Fruit fly (Drosophila melanogaster) whole organism, prepupa: ENCODE data around the gene Ugt37D1.

ENCODE experiments used
- Blimp-1 ChIP-seq: fragments of 200-800 bp; sonication (Bioruptor generic); optimal IDR thresholded peaks from 3 replicates; lab custom pipeline; 2017; ENCODE audit warnings: missing biosample characterization, missing genetic modification characterization, mild to moderate bottlenecking, moderate library complexity, missing genetic modification reagents
- CG10631 ChIP-seq: fragments of 200-800 bp; sonication (Bioruptor generic); optimal IDR thresholded peaks from 2 replicates; lab custom pipeline; 2016; ENCODE audit warnings: missing biosample characterization, missing genetic modification characterization
- CG10669 ChIP-seq: fragments of 200-800 bp; sonication (Bioruptor generic); optimal IDR thresholded peaks from 3 replicates; lab custom pipeline; 2018; ENCODE audit warnings: missing biosample characterization, mild to moderate bottlenecking, missing genetic modification characterization, moderate library complexity
- CG11294 ChIP-seq: fragments of 200-800 bp; sonication (Bioruptor generic); IDR thresholded peaks from 2 replicates; pipeline ENCODE4 v1.3.6; 2022; ENCODE audit warnings: missing biosample characterization, missing genetic modification characterization
- CG11902 ChIP-seq: fragments of 200-800 bp; sonication (Bioruptor generic); optimal IDR thresholded peaks from 3 replicates; lab custom pipeline; 2016; ENCODE audit warnings: missing biosample characterization, missing genetic modification characterization
- CG15336 ChIP-seq: fragments of 200-800 bp; sonication (Bioruptor generic); IDR thresholded peaks from 2 replicates; pipeline ENCODE4 v1.3.6; 2022; ENCODE audit warnings: missing biosample characterization, missing genetic modification characterization
- CG1621 ChIP-seq: fragments of 200-800 bp; sonication (Bioruptor generic); optimal IDR thresholded peaks from 3 replicates; lab custom pipeline; 2018; ENCODE audit warnings: missing biosample characterization, mild to moderate bottlenecking, missing genetic modification characterization
- CG16779 ChIP-seq: fragments of 200-800 bp; sonication (Bioruptor generic); optimal IDR thresholded peaks from 3 replicates; lab custom pipeline; 2017; ENCODE audit warnings: missing biosample characterization, mild to moderate bottlenecking, missing genetic modification characterization
- CG3032 ChIP-seq: fragments of 200-800 bp; optimal IDR thresholded peaks from 2 replicates; lab custom pipeline; 2019; ENCODE audit warnings: missing biosample characterization, mild to moderate bottlenecking, missing genetic modification characterization, moderate library complexity
- CG31627 ChIP-seq: fragments of 200-800 bp; sonication (Bioruptor generic); optimal IDR thresholded peaks from 3 replicates; lab custom pipeline; 2016; ENCODE audit warnings: missing biosample characterization, missing genetic modification characterization
- CG32006 ChIP-seq: fragments of 200-800 bp; sonication (Bioruptor generic); optimal IDR thresholded peaks from 3 replicates; lab custom pipeline; 2017; ENCODE audit warnings: missing biosample characterization, mild to moderate bottlenecking, missing genetic modification characterization
- CG34406 ChIP-seq: fragments of 200-800 bp; sonication (Bioruptor generic); optimal IDR thresholded peaks from 3 replicates; lab custom pipeline; 2016; ENCODE audit warnings: missing biosample characterization, missing genetic modification characterization
- CG4318 ChIP-seq: fragments of 200-800 bp; sonication (Bioruptor generic); optimal IDR thresholded peaks from 3 replicates; lab custom pipeline; 2017; ENCODE audit warnings: missing biosample characterization, mild to moderate bottlenecking, missing genetic modification characterization
- CG6276 ChIP-seq: fragments of 200-800 bp; sonication (Bioruptor generic); optimal IDR thresholded peaks from 2 replicates; lab custom pipeline; 2017; ENCODE audit warnings: missing biosample characterization, mild to moderate bottlenecking, missing genetic modification characterization
- CG6808 ChIP-seq: fragments of 200-800 bp; sonication (Bioruptor generic); optimal IDR thresholded peaks from 3 replicates; lab custom pipeline; 2017; ENCODE audit warnings: missing biosample characterization, missing genetic modification characterization, mild to moderate bottlenecking, moderate library complexity, missing genetic modification reagents
- CG6854 ChIP-seq: fragments of 200-800 bp; sonication (Bioruptor generic); optimal IDR thresholded peaks from 2 replicates; lab custom pipeline; 2017; ENCODE audit warnings: missing biosample characterization, mild to moderate bottlenecking, missing genetic modification characterization
- CG7368 ChIP-seq: fragments of 200-800 bp; sonication (Bioruptor generic); optimal IDR thresholded peaks from 3 replicates; lab custom pipeline; 2016; ENCODE audit warnings: missing biosample characterization, missing genetic modification characterization
- CG8319 ChIP-seq: fragments of 200-800 bp; sonication (Bioruptor generic); optimal IDR thresholded peaks from 3 replicates; lab custom pipeline; 2016; ENCODE audit warnings: missing biosample characterization, missing genetic modification characterization
- CG8632 ChIP-seq: fragments of 200-800 bp; sonication (Bioruptor generic); optimal IDR thresholded peaks from 3 replicates; lab custom pipeline; 2016; ENCODE audit warnings: missing biosample characterization, missing genetic modification characterization
- CG9139 ChIP-seq: fragments of 200-800 bp; sonication (Bioruptor generic); optimal IDR thresholded peaks from 3 replicates; lab custom pipeline; 2017; ENCODE audit warnings: missing biosample characterization, mild to moderate bottlenecking, missing genetic modification characterization
- Eip78C ChIP-seq: fragments of 200-800 bp; sonication (Bioruptor generic); peaks from one replicate; lab custom pipeline; 2016; ENCODE audit warnings: missing biosample characterization, missing genetic modification characterization
- Eip93F ChIP-seq: fragments of 200-800 bp; sonication (Bioruptor generic); optimal IDR thresholded peaks from 2 replicates; lab custom pipeline; 2016; ENCODE audit warnings: missing biosample characterization, mild to moderate bottlenecking, missing genetic modification characterization
- Ets21C ChIP-seq: fragments of 200-800 bp; sonication (Bioruptor generic); optimal IDR thresholded peaks from 3 replicates; lab custom pipeline; 2016; ENCODE audit warnings: missing biosample characterization, missing genetic modification characterization
- Hr39 ChIP-seq: fragments of 200-800 bp; sonication (Bioruptor generic); optimal IDR thresholded peaks from 2 replicates; lab custom pipeline; 2016; ENCODE audit warnings: missing biosample characterization, missing genetic modification characterization
- Hr4 ChIP-seq: fragments of 200-800 bp; sonication (Bioruptor generic); optimal IDR thresholded peaks from 3 replicates; lab custom pipeline; 2016; ENCODE audit warnings: missing biosample characterization, missing genetic modification characterization
- Lpt ChIP-seq: fragments of 200-800 bp; sonication (Bioruptor generic); optimal IDR thresholded peaks from 3 replicates; lab custom pipeline; 2016; ENCODE audit warnings: missing biosample characterization, missing genetic modification characterization
- Met ChIP-seq: fragments of 200-800 bp; sonication (Bioruptor generic); optimal IDR thresholded peaks from 3 replicates; lab custom pipeline; 2016; ENCODE audit warnings: missing biosample characterization, missing genetic modification characterization
- OdsH ChIP-seq: fragments of 200-800 bp; sonication (Bioruptor generic); optimal IDR thresholded peaks from 3 replicates; lab custom pipeline; 2016; ENCODE audit warnings: missing biosample characterization, missing genetic modification characterization
- Smox ChIP-seq: fragments of 200-800 bp; sonication (Bioruptor generic); optimal IDR thresholded peaks from 3 replicates; lab custom pipeline; 2016; ENCODE audit warnings: missing biosample characterization, missing genetic modification characterization
- Sox102F ChIP-seq: fragments of 200-800 bp; sonication (Bioruptor generic); optimal IDR thresholded peaks from 2 replicates; lab custom pipeline; 2016; ENCODE audit warnings: missing biosample characterization, mild to moderate bottlenecking, missing genetic modification characterization
- Sox14 ChIP-seq: fragments of 200-800 bp; sonication (Bioruptor generic); optimal IDR thresholded peaks from 3 replicates; lab custom pipeline; 2016; ENCODE audit warnings: missing biosample characterization, missing genetic modification characterization
- Sox15 ChIP-seq: fragments of 200-800 bp; sonication (Bioruptor generic); optimal IDR thresholded peaks from 3 replicates; lab custom pipeline; 2016; ENCODE audit warnings: missing biosample characterization, missing genetic modification characterization
- achi ChIP-seq: fragments of 200-800 bp; sonication (Bioruptor generic); optimal IDR thresholded peaks from 3 replicates; lab custom pipeline; 2016; ENCODE audit warnings: missing biosample characterization, missing genetic modification characterization
- cyc ChIP-seq: fragments of 200-800 bp; sonication (Bioruptor generic); optimal IDR thresholded peaks from 3 replicates; lab custom pipeline; 2016; ENCODE audit warnings: missing biosample characterization, missing genetic modification characterization
- dsx ChIP-seq: fragments of 200-800 bp; optimal IDR thresholded peaks from 3 replicates; lab custom pipeline; 2019; ENCODE audit warnings: missing biosample characterization, mild to moderate bottlenecking, missing genetic modification characterization, moderate library complexity; ENCODE audit not compliant: poor library complexity, severe bottlenecking
- eg ChIP-seq: fragments of 200-800 bp; sonication (Bioruptor generic); IDR thresholded peaks from 3 replicates; pipeline ENCODE4 v1.3.6; 2022; ENCODE audit warnings: missing biosample characterization, missing genetic modification characterization
- esn ChIP-seq: fragments of 200-800 bp; sonication (Bioruptor generic); optimal IDR thresholded peaks from 2 replicates; lab custom pipeline; 2016; ENCODE audit warnings: missing biosample characterization, mild to moderate bottlenecking, missing genetic modification characterization, moderate library complexity
- fd59A ChIP-seq: fragments of 200-800 bp; sonication (Bioruptor generic); optimal IDR thresholded peaks from 2 replicates; lab custom pipeline; 2017; ENCODE audit warnings: missing biosample characterization, mild to moderate bottlenecking, missing genetic modification characterization, missing genetic modification reagents
- fd85E ChIP-seq: fragments of 200-800 bp; sonication (Bioruptor generic); optimal IDR thresholded peaks from 3 replicates; lab custom pipeline; 2016; ENCODE audit warnings: missing biosample characterization, missing genetic modification characterization
- fkh ChIP-seq: fragments of 200-800 bp; sonication (Bioruptor generic); optimal IDR thresholded peaks from 3 replicates; lab custom pipeline; 2017; ENCODE audit warnings: missing biosample characterization, mild to moderate bottlenecking, missing genetic modification characterization, moderate library complexity
- lz ChIP-seq: fragments of 200-800 bp; sonication (Bioruptor generic); optimal IDR thresholded peaks from 3 replicates; lab custom pipeline; 2016; ENCODE audit warnings: missing biosample characterization, missing genetic modification characterization
- net ChIP-seq: fragments of 200-800 bp; sonication (Bioruptor generic); optimal IDR thresholded peaks from 3 replicates; lab custom pipeline; 2016; ENCODE audit warnings: missing biosample characterization, missing genetic modification characterization
- salr ChIP-seq, 2 experiments: fragments of 200-800 bp; sonication (Bioruptor generic); optimal IDR thresholded peaks; 3 replicates each; lab custom pipeline; 2016 to 2018; ENCODE audit warnings: missing biosample characterization in 2 of 2, missing genetic modification characterization in 2 of 2, mild to moderate bottlenecking in 1 of 2
- ss ChIP-seq, 2 experiments: fragments of 200-800 bp; sonication (Bioruptor generic); optimal IDR thresholded peaks; 2 replicates in 1 of 2; 3 replicates in 1 of 2; lab custom pipeline; 2017 to 2018; ENCODE audit warnings: mild to moderate bottlenecking in 2 of 2, missing biosample characterization in 2 of 2, missing genetic modification characterization in 2 of 2, moderate library complexity in 1 of 2
- svp ChIP-seq: fragments of 200-800 bp; sonication (Bioruptor generic); peaks from one replicate; lab custom pipeline; 2016; ENCODE audit warnings: missing biosample characterization, missing genetic modification characterization
- vri ChIP-seq: fragments of 200-800 bp; sonication (Bioruptor generic); optimal IDR thresholded peaks from 3 replicates; lab custom pipeline; 2016; ENCODE audit warnings: missing biosample characterization, mild to moderate bottlenecking, missing genetic modification characterization

The Ugt37D1 gene

DNA sequence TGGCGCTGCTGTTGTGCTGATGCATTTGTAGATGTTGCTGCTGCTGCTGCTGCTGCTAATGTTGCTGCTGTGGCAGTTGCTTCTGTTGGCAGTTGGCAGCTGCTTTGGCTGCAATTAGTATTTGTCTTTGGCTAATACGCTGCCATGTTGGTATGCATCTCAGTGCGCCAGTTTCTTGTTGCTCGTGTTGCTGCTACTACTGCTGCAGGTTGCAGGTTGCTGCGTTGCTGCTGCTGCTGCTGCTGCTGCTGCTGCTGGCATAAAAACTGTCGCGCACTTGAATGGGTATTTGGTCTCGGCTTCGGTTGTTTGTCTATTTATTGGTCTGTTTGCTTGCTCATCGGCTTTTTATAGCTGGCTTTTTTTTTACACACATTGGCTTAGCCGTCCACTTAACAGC, 9.9 kb downstream of the Ugt37D1 start:
- no peak for TF ChIP-seq CG10669 (GFP tag; lab: Kevin White, UChicago)
- no peak for TF ChIP-seq eg
- no peak for TF ChIP-seq CG7368 (GFP tag; lab: Kevin White, UChicago)
- TF ChIP-seq CG16779 (tag; lab: Kevin White, UChicago) = no peak
- no peak for TF ChIP-seq svp (GFP tag; lab: Kevin White, UChicago)
- TF ChIP-seq CG15336 (GFP tag; lab: Robert Waterston, UW) = no peak
- no peak for TF ChIP-seq Sox15 (GFP tag; lab: Kevin White, UChicago)
- no peak for TF ChIP-seq Eip93F (GFP tag; lab: Kevin White, UChicago)
- TF ChIP-seq CG1621 (tag; lab: Kevin White, UChicago) = no peak
- no peak for TF ChIP-seq CG8632 (GFP tag; lab: Kevin White, UChicago)
- TF ChIP-seq Hr4 = no peak
- TF ChIP-seq Smox (GFP tag; lab: Kevin White, UChicago) = no peak
- no peak for TF ChIP-seq CG31627 (GFP tag; lab: Kevin White, UChicago)
- TF ChIP-seq lz (GFP tag; lab: Kevin White, UChicago) = no peak
- TF ChIP-seq fd85E (GFP tag; lab: Kevin White, UChicago) = no peak
- no peak for TF ChIP-seq Met (GFP tag; lab: Kevin White, UChicago)

DNA sequence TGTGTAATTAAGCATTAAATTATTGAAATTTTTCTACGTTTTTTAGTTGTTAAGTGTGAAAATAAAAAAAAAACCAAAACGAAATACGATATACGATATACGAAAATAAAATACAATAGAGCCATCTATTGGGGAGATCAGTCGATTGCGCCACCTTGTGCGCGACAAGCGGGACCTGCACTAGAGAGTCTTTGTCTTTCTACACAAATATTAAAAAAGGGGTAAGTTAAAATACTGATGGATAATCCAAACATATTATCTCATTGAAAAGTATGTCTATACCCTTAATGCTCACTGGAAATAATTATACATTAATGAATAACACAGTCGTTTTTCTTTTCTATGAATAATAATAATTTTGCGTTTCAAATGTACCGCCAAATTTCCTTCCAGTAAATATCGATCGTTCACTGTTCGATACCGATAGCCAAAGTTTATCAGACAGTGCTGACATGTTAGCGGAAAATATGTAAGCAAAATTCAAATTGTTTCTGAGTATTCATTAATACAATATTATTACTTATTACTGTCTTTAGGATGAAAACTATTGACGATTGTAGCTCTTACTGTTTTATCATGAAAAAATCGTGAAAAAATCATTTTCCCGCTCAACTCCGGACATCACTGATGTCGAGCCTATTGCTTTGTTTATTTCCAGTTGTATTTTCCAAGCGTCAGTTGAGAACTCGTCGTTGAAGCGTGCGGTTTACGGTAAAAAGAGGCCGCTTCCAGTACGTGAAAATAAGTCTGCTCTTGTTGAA, 17.3 kb downstream of the Ugt37D1 start, which contains the start of gene mdy:
Gene mdy, plus strand, starts transcription at position 672 of the 761 bp plus-strand sequence.
- TF ChIP-seq Sox102F (GFP tag; lab: Kevin White, UChicago) = peak; percentile 68
- no peak for TF ChIP-seq CG9139 (GFP tag; lab: Kevin White, UChicago)
- TF ChIP-seq Ets21C (GFP tag; lab: Kevin White, UChicago) = peak; percentile 52
- TF ChIP-seq Hr39 (GFP tag; lab: Kevin White, UChicago) = peak; percentile 43
- no peak for TF ChIP-seq Sox15 (GFP tag; lab: Kevin White, UChicago)
- 0 out of 3 replicates have a peak, but pooled peaks have one; percentile 56 for TF ChIP-seq eg
- peak in 1 of 2 experiments; percentile 44 for TF ChIP-seq salr (GFP tag; optimal IDR thresholded peaks at IDR 0.05; lab: Kevin White, UChicago)
- TF ChIP-seq OdsH (GFP tag; lab: Kevin White, UChicago) = peak; percentile 58
- TF ChIP-seq CG8632 (GFP tag; lab: Kevin White, UChicago) = peak; percentile 32
- TF ChIP-seq CG1621 (tag; lab: Kevin White, UChicago) = peak; percentile 38
- peak; percentile 67 for TF ChIP-seq fkh (GFP tag; lab: Kevin White, UChicago)
- TF ChIP-seq net = peak; percentile 40
- TF ChIP-seq cyc = peak; percentile 55
- peak; percentile 8 for TF ChIP-seq CG6808 (GFP tag; lab: Kevin White, UChicago)
- TF ChIP-seq fd85E (GFP tag; lab: Kevin White, UChicago) = no peak
- no peak for TF ChIP-seq Blimp-1 (GFP tag; lab: Kevin White, UChicago)
- TF ChIP-seq CG15336 (GFP tag; lab: Robert Waterston, UW) = peak; percentile 44; the same call in 1 of the 2 replicates
- TF ChIP-seq CG10631 = peak; percentile 59
- TF ChIP-seq CG11294 = no peak; the same call in 1 of the 2 replicates
- peak; percentile 44 for TF ChIP-seq Lpt (GFP tag; lab: Kevin White, UChicago)
- TF ChIP-seq CG6854 (GFP tag; lab: Kevin White, UChicago) = no peak
- TF ChIP-seq CG4318 = peak; percentile 45
- peak; percentile 36 for TF ChIP-seq dsx
- peak; percentile 80 for TF ChIP-seq Eip78C
- TF ChIP-seq CG7368 (GFP tag; lab: Kevin White, UChicago) = no peak
- no peak for TF ChIP-seq CG34406
- peak; percentile 74 for TF ChIP-seq esn (GFP tag; lab: Kevin White, UChicago)
- peak; percentile 62 for TF ChIP-seq CG31627 (GFP tag; lab: Kevin White, UChicago)
- TF ChIP-seq CG6276 (GFP tag; lab: Kevin White, UChicago) = peak; percentile 17
- peak; percentile 58 for TF ChIP-seq Hr4
- TF ChIP-seq CG3032 (tag; lab: Kevin White, UChicago) = peak; percentile 25
- TF ChIP-seq CG16779 (tag; lab: Kevin White, UChicago) = no peak
- no peak for TF ChIP-seq ss (GFP tag; optimal IDR thresholded peaks at IDR 0.05; lab: Kevin White, UChicago)
- peak; percentile 41 for TF ChIP-seq achi (GFP tag; lab: Kevin White, UChicago)
- peak; percentile 64 for TF ChIP-seq Smox (GFP tag; lab: Kevin White, UChicago)
- TF ChIP-seq CG8319 (GFP tag; lab: Kevin White, UChicago) = peak; percentile 5
- no peak for TF ChIP-seq fd59A (GFP tag; lab: Kevin White, UChicago)
- peak; percentile 63 for TF ChIP-seq CG32006 (GFP tag; lab: Kevin White, UChicago)
- peak; percentile 36 for TF ChIP-seq CG11902 (GFP tag; lab: Kevin White, UChicago)
- peak; percentile 20 for TF ChIP-seq CG10669 (GFP tag; lab: Kevin White, UChicago)
- TF ChIP-seq vri (GFP tag; lab: Kevin White, UChicago) = peak; percentile 50
- TF ChIP-seq Sox14 = peak; percentile 90
